Fruit fly (Drosophila melanogaster): Measurements from ENCODE around the gene Aduk.

The Aduk gene

dm6 chr3R:9328812-9329211 lies 5.7 kb downstream of the Aduk start (continued):
- TF ChIP-seq CG33213 (GFP tag; optimal IDR thresholded peaks at IDR 0.05): peak; percentile 16
- no peak for TF ChIP-seq gfzf (GFP tag; optimal IDR thresholded peaks at IDR 0.05)
- no peak for TF ChIP-seq hkb (optimal IDR thresholded peaks at IDR 0.05)
- TF ChIP-seq hkb (GFP tag; IDR thresholded peaks at IDR 0.05): no peak
- no peak for TF ChIP-seq Hmr (GFP tag; optimal IDR thresholded peaks at IDR 0.05)
- TF ChIP-seq CTCF (GFP tag; optimal IDR thresholded peaks at IDR 0.05): peak; percentile 77
- TF ChIP-seq so (GFP tag; IDR thresholded peaks at IDR 0.05): no peak
- no peak for TF ChIP-seq CG13775 (GFP tag; optimal IDR thresholded peaks at IDR 0.05)
- TF ChIP-seq dmrt11E (tag; optimal IDR thresholded peaks at IDR 0.05): no peak
- no peak for TF ChIP-seq CG10209 (GFP tag; optimal IDR thresholded peaks at IDR 0.05)
- peak; percentile 57 for TF ChIP-seq CG1603 (tag; optimal IDR thresholded peaks at IDR 0.05)
- TF ChIP-seq CG12391 (tag; optimal IDR thresholded peaks at IDR 0.05): no peak
- TF ChIP-seq Nf-YB (GFP tag; optimal IDR thresholded peaks at IDR 0.05): no peak
- no peak for TF ChIP-seq z (GFP tag; IDR thresholded peaks at IDR 0.05)
- TF ChIP-seq Fer1 (GFP tag; optimal IDR thresholded peaks at IDR 0.05): no peak
- TF ChIP-seq peb (GFP tag; IDR thresholded peaks at IDR 0.05): no peak
- no peak for TF ChIP-seq Xrp1 (GFP tag; IDR thresholded peaks at IDR 0.05)
- TF ChIP-seq crp (GFP tag; optimal IDR thresholded peaks at IDR 0.05): no peak
- no peak for TF ChIP-seq chif (GFP tag; optimal IDR thresholded peaks at IDR 0.05)
- no peak for TF ChIP-seq CG4730 (GFP tag; IDR thresholded peaks at IDR 0.05)
- TF ChIP-seq CG8281 (tag; optimal IDR thresholded peaks at IDR 0.05): no peak
- TF ChIP-seq ato (GFP tag; IDR thresholded peaks at IDR 0.05; ENCODE audit: partially characterized antibody): no peak
- TF ChIP-seq CG7786 (GFP tag; optimal IDR thresholded peaks at IDR 0.05): no peak
- TF ChIP-seq al (GFP tag; IDR thresholded peaks at IDR 0.05): no peak
- peak; percentile 40 for TF ChIP-seq abd-A (tag; optimal IDR thresholded peaks at IDR 0.05)
- peak; percentile 34 for TF ChIP-seq CoRest (tag; optimal IDR thresholded peaks at IDR 0.05)
- no peak for TF ChIP-seq sr (GFP tag; IDR thresholded peaks at IDR 0.05)
- TF ChIP-seq nmo (GFP tag; optimal IDR thresholded peaks at IDR 0.05): peak; percentile 43
- TF ChIP-seq CG4404 (GFP tag; IDR thresholded peaks at IDR 0.05): no peak
- peak; percentile 51; the same call in 1 of the 2 replicates for TF ChIP-seq Bgb (GFP tag; IDR thresholded peaks at IDR 0.05; ENCODE audit: partially characterized antibody)
- TF ChIP-seq emc (GFP tag; optimal IDR thresholded peaks at IDR 0.05): no peak
- TF ChIP-seq CG7271 (tag; optimal IDR thresholded peaks at IDR 0.05): no peak
- TF ChIP-seq CG13624 (GFP tag; optimal IDR thresholded peaks at IDR 0.05): peak; percentile 40
- no peak for TF ChIP-seq CG14710 (tag; optimal IDR thresholded peaks at IDR 0.05)
- no peak for TF ChIP-seq kni (GFP tag; optimal IDR thresholded peaks at IDR 0.05)
- TF ChIP-seq unpg (GFP tag; optimal IDR thresholded peaks at IDR 0.05): no peak
- TF ChIP-seq pfk (GFP tag; optimal IDR thresholded peaks at IDR 0.05): no peak
- TF ChIP-seq lov (optimal IDR thresholded peaks at IDR 0.05): no peak
- TF ChIP-seq lov (GFP tag; IDR thresholded peaks at IDR 0.05): no peak
- TF ChIP-seq odd (GFP tag; optimal IDR thresholded peaks at IDR 0.05): no peak
- no peak for TF ChIP-seq Gsc (GFP tag; IDR thresholded peaks at IDR 0.05)
- no peak for TF ChIP-seq Jarid2 (GFP tag; optimal IDR thresholded peaks at IDR 0.05)
- no peak for TF ChIP-seq usp (GFP tag; optimal IDR thresholded peaks at IDR 0.05)
- no peak for TF ChIP-seq CG34376 (GFP tag; optimal IDR thresholded peaks at IDR 0.05)
- no peak for TF ChIP-seq cwo (GFP tag; optimal IDR thresholded peaks at IDR 0.05)
- no peak for TF ChIP-seq Sin3A (optimal IDR thresholded peaks at IDR 0.05)
- TF ChIP-seq CG2875 (GFP tag; optimal IDR thresholded peaks at IDR 0.05): no peak
- TF ChIP-seq CG6854 (GFP tag; optimal IDR thresholded peaks at IDR 0.05): peak; percentile 69
- no peak for TF ChIP-seq CG13894 (tag; optimal IDR thresholded peaks at IDR 0.05)
- no peak for TF ChIP-seq bab2 (GFP tag; optimal IDR thresholded peaks at IDR 0.05)
- no peak for TF ChIP-seq Hsf (GFP tag; optimal IDR thresholded peaks at IDR 0.05)
- TF ChIP-seq CG5953 (GFP tag; IDR thresholded peaks at IDR 0.05): no peak
- no peak for TF ChIP-seq Kr (GFP tag; optimal IDR thresholded peaks at IDR 0.05)

Data from whole organism, embryonic.